Worm (Caenorhabditis elegans): Measurements from ENCODE around the gene fbxa-4.

ce11 chrII:2442979-2443378, 27.6 kb upstream of the fbxa-4 start, which contains the start of gene vab-19:
- TF ChIP-seq lin-39 (tag; optimal IDR thresholded peaks at IDR 0.05) (no peak), unc-62 (GFP tag; optimal IDR thresholded peaks at IDR 0.05 in 1 of 2) (no peak), unc-62 (tag; optimal IDR thresholded peaks at IDR 0.05) (no peak), ZK546.5 (tag; optimal IDR thresholded peaks at IDR 0.05) (no peak)
